Fruit fly (Drosophila melanogaster) whole organism, embryonic: ENCODE data around the gene Gos28.

Experiments
- CG16779 ChIP-seq: fragments of 200-800 bp; sonication (Bioruptor generic); IDR thresholded peaks from 2 replicates; pipeline ENCODE4 v1.3.6; 2022; ENCODE audit warnings: missing biosample characterization, missing genetic modification characterization
- CG9932 ChIP-seq: fragments of 200-800 bp; sonication (Bioruptor generic); IDR thresholded peaks from 2 replicates; pipeline ENCODE4 v1.3.6; 2022; ENCODE audit warnings: missing biosample characterization, missing genetic modification characterization
- Doc3 ChIP-seq: fragments of 200-800 bp; sonication (Bioruptor generic); IDR thresholded peaks from 3 replicates; pipeline ENCODE4 v1.3.6; 2022; ENCODE audit warnings: missing biosample characterization, missing genetic modification characterization; ENCODE audit not compliant: partially characterized antibody
- peb ChIP-seq: fragments of 200-800 bp; sonication (Bioruptor generic); IDR thresholded peaks from 2 replicates; pipeline ENCODE4 v1.3.6; 2022; ENCODE audit warnings: missing biosample characterization, missing genetic modification characterization

DNA sequence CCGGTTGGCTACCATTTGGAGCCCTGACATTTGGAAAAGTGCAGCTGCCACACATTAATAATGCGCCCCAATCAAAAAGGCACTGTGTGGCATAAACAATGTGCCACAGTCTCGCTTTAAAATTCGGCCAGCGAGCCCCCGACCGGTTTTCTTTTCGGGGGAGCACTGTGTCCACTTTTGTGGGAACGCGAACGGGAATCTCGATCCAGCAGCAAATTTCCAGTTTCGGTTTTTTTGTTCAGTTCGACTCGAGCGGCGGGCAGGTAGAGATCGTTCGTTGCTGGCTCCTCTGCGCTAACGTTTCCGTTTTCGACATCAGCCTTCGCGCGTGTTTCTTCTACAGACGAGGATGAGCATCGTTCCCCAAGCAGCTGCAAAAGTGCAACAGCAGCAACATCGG lies 5.6 kb downstream of the Gos28 start, which contains the start of gene CG7702:
- TF ChIP-seq CG16779 (GFP tag; lab: Robert Waterston, UW) (no peak), peb (GFP tag; lab: Robert Waterston, UW) (no peak), Doc3 (no peak), CG9932 (GFP tag; lab: Robert Waterston, UW) (no peak)
